Fruit fly (Drosophila melanogaster) S2 (cell line): ENCODE measurements around the gene Sema5c.

Source experiments
- CG8478 ChIP-seq: fragments of >200 bp; optimal IDR thresholded peaks from 2 replicates; lab custom pipeline; 2018
- CTCF ChIP-seq, 2 experiments: fragments of >200 bp; optimal IDR thresholded peaks; 2 replicates each; lab custom pipeline; 2018

dm6 chr3L:12081679-12082520 is at the start of gene Sema5c:
- no peak for TF ChIP-seq CG8478 (lab: Kevin White, UChicago)
- no peak for TF ChIP-seq CTCF (optimal IDR thresholded peaks at IDR 0.05; lab: Kevin White, UChicago)
